Fruit fly (Drosophila melanogaster) whole organism, pupa: ENCODE measurements around the gene Nt5a.

Source experiments
- CG15710 ChIP-seq: fragments of 200-800 bp; sonication (Bioruptor generic); optimal IDR thresholded peaks from 2 replicates; lab custom pipeline; 2018; ENCODE audit warnings: missing biosample characterization, mild to moderate bottlenecking, missing genetic modification characterization, moderate library complexity
- CG32121 ChIP-seq: fragments of 200-800 bp; sonication (Bioruptor generic); IDR thresholded peaks from 2 replicates; pipeline ENCODE4 v1.3.6; 2022; ENCODE audit warnings: missing biosample characterization, missing genetic modification characterization
- CG9948 ChIP-seq: fragments of 200-800 bp; sonication (Bioruptor generic); optimal IDR thresholded peaks from 2 replicates; lab custom pipeline; 2018; ENCODE audit warnings: missing biosample characterization, mild to moderate bottlenecking, missing genetic modification characterization, moderate library complexity

DNA sequence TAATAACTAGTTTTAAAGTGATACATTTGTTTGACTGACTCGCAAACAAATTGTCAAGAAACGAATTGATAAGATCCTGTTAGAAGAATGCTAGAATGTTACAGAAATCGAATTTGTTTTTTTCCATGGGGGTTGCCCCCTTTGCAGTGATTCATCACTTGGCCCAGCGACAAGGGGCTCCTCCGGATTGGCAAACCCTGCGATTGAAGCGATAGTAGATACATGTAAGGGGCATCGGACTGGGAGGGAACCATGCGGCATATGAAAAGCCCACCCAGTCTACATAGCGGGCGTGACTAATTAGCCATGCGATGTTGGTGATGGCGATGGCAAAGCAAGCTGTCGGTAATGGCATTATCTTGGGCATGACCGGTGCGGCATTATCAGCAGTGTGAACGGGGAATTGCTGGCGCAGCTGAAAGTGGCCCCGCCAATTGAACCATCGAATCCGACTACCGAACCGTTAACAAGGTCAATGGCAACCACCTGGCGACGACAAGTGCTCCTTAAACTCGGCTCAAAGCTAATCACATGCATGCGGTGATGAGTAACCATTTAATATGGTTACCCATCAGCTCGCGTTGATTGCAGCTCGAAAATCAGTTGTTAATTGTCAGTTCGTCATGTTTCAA, 39.9 kb upstream of the Nt5a start:
- TF ChIP-seq CG32121 (no peak), CG9948 (tag; lab: Kevin White, UChicago) (no peak), CG15710 (tag; lab: Kevin White, UChicago) (no peak)
